Worm (Caenorhabditis elegans) whole organism, young adult: ENCODE data around the gene nlp-27.

ENCODE experiments used
- C06A6.2 ChIP-seq: fragments of 200-800 bp; sonication (Bioruptor generic); conservative IDR thresholded peaks from 2 replicates; pipeline ENCODE4 v1.3.6; 2022; ENCODE audit warnings: missing genetic modification characterization, missing compliant biosample characterization
- C17E4.6 ChIP-seq: fragments of 200-800 bp; sonication (Bioruptor generic); IDR thresholded peaks from 2 replicates; pipeline ENCODE4 v1.3.6; 2022; ENCODE audit warnings: missing genetic modification reagents, missing genetic modification characterization, missing compliant biosample characterization
- F33H1.4 ChIP-seq: fragments of 200-800 bp; sonication (Bioruptor generic); IDR thresholded peaks from 2 replicates; pipeline ENCODE4 v1.3.6; 2022; ENCODE audit warnings: missing genetic modification reagents, missing genetic modification characterization, missing compliant biosample characterization
- F52B5.7 ChIP-seq: sonication (generic microtip); optimal IDR thresholded peaks from 2 replicates; lab custom pipeline; 2016; ENCODE audit warnings: mild to moderate bottlenecking, missing genetic modification characterization, missing compliant biosample characterization
- F55B11.4 ChIP-seq: sonication (generic microtip); optimal IDR thresholded peaks from 2 replicates; lab custom pipeline; 2016; ENCODE audit warnings: missing compliant biosample characterization, missing genetic modification characterization, borderline replicate concordance; ENCODE audit not compliant: insufficient read depth
- K11D2.4 ChIP-seq: fragments of 200-800 bp; sonication (Bioruptor generic); IDR thresholded peaks from 2 replicates; pipeline ENCODE4 v1.3.6; 2022; ENCODE audit warnings: missing genetic modification reagents, missing genetic modification characterization, missing compliant biosample characterization
- T26A5.8 ChIP-seq: sonication (generic microtip); optimal IDR thresholded peaks from 2 replicates; lab custom pipeline; 2016; ENCODE audit warnings: missing genetic modification characterization, missing compliant biosample characterization
- Y53G8AR.9 ChIP-seq: fragments of 200-800 bp; sonication (Bioruptor generic); conservative IDR thresholded peaks from 2 replicates; pipeline ENCODE4 v1.3.6; 2022; ENCODE audit warnings: missing genetic modification reagents, missing genetic modification characterization, missing compliant biosample characterization
- Y56A3A.18 ChIP-seq: fragments of 200-800 bp; sonication (Bioruptor generic); IDR thresholded peaks from 2 replicates; pipeline ENCODE4 v1.3.6; 2022; ENCODE audit warnings: missing genetic modification reagents, missing genetic modification characterization, missing compliant biosample characterization
- Y79H2A.3 ChIP-seq: fragments of 200-800 bp; sonication (Bioruptor generic); conservative IDR thresholded peaks from 2 replicates; pipeline ENCODE4 v1.3.6; 2022; ENCODE audit warnings: missing genetic modification reagents, missing genetic modification characterization, missing compliant biosample characterization
- aptf-2 ChIP-seq: fragments of 200-800 bp; sonication (Bioruptor generic); conservative IDR thresholded peaks from 2 replicates; pipeline ENCODE4 v1.3.6; 2022; ENCODE audit warnings: missing genetic modification reagents, missing genetic modification characterization, missing compliant biosample characterization
- athp-1 ChIP-seq: sonication (generic microtip); optimal IDR thresholded peaks from 2 replicates; lab custom pipeline; 2017; ENCODE audit warnings: mild to moderate bottlenecking, missing genetic modification characterization, missing compliant biosample characterization
- cebp-2 ChIP-seq: fragments of 200-800 bp; sonication (Bioruptor generic); IDR thresholded peaks from 2 replicates; pipeline ENCODE4 v1.3.6; 2022; ENCODE audit warnings: missing genetic modification characterization, missing compliant biosample characterization
- ceh-100 ChIP-seq: fragments of 200-800 bp; sonication (Bioruptor generic); IDR thresholded peaks from 2 replicates; pipeline ENCODE4 v1.3.6; 2022; ENCODE audit warnings: missing genetic modification reagents, missing genetic modification characterization, missing compliant biosample characterization
- ceh-79 ChIP-seq: sonication (generic microtip); optimal IDR thresholded peaks from 2 replicates; lab custom pipeline; 2017; ENCODE audit warnings: mild to moderate bottlenecking, missing genetic modification characterization, missing compliant biosample characterization
- ceh-91 ChIP-seq: fragments of 200-800 bp; sonication (Bioruptor generic); IDR thresholded peaks from 2 replicates; pipeline ENCODE4 v1.3.6; 2022; ENCODE audit warnings: missing genetic modification reagents, missing genetic modification characterization, missing compliant biosample characterization
- efl-1 ChIP-seq: fragments of 150-350 bp; optimal IDR thresholded peaks from 2 replicates; lab custom pipeline; 2014; ENCODE audit warnings: missing biosample characterization, missing genetic modification reagents, missing genetic modification characterization
- egrh-3 ChIP-seq: fragments of 200-800 bp; sonication (Bioruptor generic); IDR thresholded peaks from 2 replicates; pipeline ENCODE4 v1.3.6; 2022; ENCODE audit warnings: missing genetic modification reagents, missing genetic modification characterization, missing compliant biosample characterization
- ekl-4 ChIP-seq: fragments of 200-800 bp; sonication (Bioruptor generic); IDR thresholded peaks from 2 replicates; pipeline ENCODE4 v1.3.6; 2022; ENCODE audit warnings: missing genetic modification reagents, missing genetic modification characterization, missing compliant biosample characterization
- gei-17 ChIP-seq: fragments of 200-800 bp; sonication (Bioruptor generic); optimal IDR thresholded peaks from 2 replicates; lab custom pipeline; 2018; ENCODE audit warnings: mild to moderate bottlenecking, missing genetic modification characterization, missing compliant biosample characterization
- him-1 ChIP-seq: sonication (generic microtip); optimal IDR thresholded peaks from 2 replicates; lab custom pipeline; 2016; ENCODE audit warnings: missing genotype, missing genetic modification reagents, missing genetic modification characterization, missing compliant biosample characterization
- hlh-26 ChIP-seq: fragments of 200-800 bp; sonication (Bioruptor generic); conservative IDR thresholded peaks from 2 replicates; pipeline ENCODE4 v1.3.6; 2022; ENCODE audit warnings: missing genetic modification reagents, missing genetic modification characterization, missing compliant biosample characterization
- hmg-1.2 ChIP-seq: fragments of 200-800 bp; sonication (Bioruptor generic); IDR thresholded peaks from 2 replicates; pipeline ENCODE4 v1.3.6; 2022; ENCODE audit warnings: missing genetic modification reagents, missing genetic modification characterization, missing compliant biosample characterization
- hmg-20 ChIP-seq: fragments of 200-800 bp; sonication (Bioruptor generic); IDR thresholded peaks from 2 replicates; pipeline ENCODE4 v1.3.6; 2022; ENCODE audit warnings: missing genetic modification reagents, missing genetic modification characterization, missing compliant biosample characterization
- hrde-1 ChIP-seq: sonication (generic microtip); optimal IDR thresholded peaks from 2 replicates; lab custom pipeline; 2016; ENCODE audit warnings: missing genetic modification characterization, mild to moderate bottlenecking, missing compliant biosample characterization, moderate library complexity, missing genotype, missing genetic modification reagents, borderline replicate concordance
- hsf-1 ChIP-seq: fragments of 200-800 bp; sonication (Bioruptor generic); IDR thresholded peaks from 2 replicates; pipeline ENCODE4 v1.3.6; 2022; ENCODE audit warnings: missing genetic modification reagents, missing genetic modification characterization, missing compliant biosample characterization
- lag-1 ChIP-seq: fragments of 200-800 bp; sonication (Bioruptor generic); IDR thresholded peaks from 2 replicates; pipeline ENCODE4 v1.3.6; 2022; ENCODE audit warnings: missing genetic modification reagents, missing genetic modification characterization, missing compliant biosample characterization
- lsy-27 ChIP-seq: sonication (generic microtip); optimal IDR thresholded peaks from 2 replicates; lab custom pipeline; 2017; ENCODE audit warnings: missing genetic modification characterization, mild to moderate bottlenecking, missing compliant biosample characterization, antibody characterized with exemption, missing genotype, borderline replicate concordance; ENCODE audit not compliant: insufficient read depth
- madf-10 ChIP-seq: sonication (generic microtip); optimal IDR thresholded peaks from 2 replicates; lab custom pipeline; 2016; ENCODE audit warnings: mild to moderate bottlenecking, missing genetic modification characterization, missing compliant biosample characterization
- madf-3 ChIP-seq: fragments of 200-800 bp; sonication (Bioruptor generic); IDR thresholded peaks from 2 replicates; pipeline ENCODE4 v1.3.6; 2022; ENCODE audit warnings: missing genetic modification reagents, missing genetic modification characterization, missing compliant biosample characterization
- madf-6 ChIP-seq: fragments of 200-800 bp; sonication (Bioruptor generic); IDR thresholded peaks from 2 replicates; pipeline ENCODE4 v1.3.6; 2022; ENCODE audit warnings: missing genetic modification reagents, missing genetic modification characterization, missing compliant biosample characterization
- madf-8 ChIP-seq: fragments of 200-800 bp; sonication (Bioruptor generic); conservative IDR thresholded peaks from 2 replicates; pipeline ENCODE4 v1.3.6; 2022; ENCODE audit warnings: missing genetic modification reagents, missing genetic modification characterization, missing compliant biosample characterization
- mcd-1 ChIP-seq: fragments of 200-800 bp; sonication (Bioruptor generic); IDR thresholded peaks from 2 replicates; pipeline ENCODE4 v1.3.6; 2022; ENCODE audit warnings: missing genetic modification reagents, missing genetic modification characterization, missing compliant biosample characterization
- mxl-1 ChIP-seq: sonication (generic microtip); optimal IDR thresholded peaks from 2 replicates; lab custom pipeline; 2016; ENCODE audit warnings: missing genetic modification characterization, missing compliant biosample characterization
- nfya-1 ChIP-seq: sonication (generic microtip); optimal IDR thresholded peaks from 2 replicates; lab custom pipeline; 2017; ENCODE audit warnings: antibody characterized with exemption, missing compliant biosample characterization, missing genetic modification characterization, borderline replicate concordance; ENCODE audit not compliant: insufficient read depth
- nfya-2 ChIP-seq: fragments of 200-800 bp; sonication (Bioruptor generic); IDR thresholded peaks from 2 replicates; pipeline ENCODE4 v1.3.6; 2022; ENCODE audit warnings: missing genetic modification reagents, missing genetic modification characterization, missing compliant biosample characterization
- nhr-90 ChIP-seq: sonication (generic microtip); optimal IDR thresholded peaks from 2 replicates; lab custom pipeline; 2016; ENCODE audit warnings: missing genotype, mild to moderate bottlenecking, missing genetic modification characterization, missing compliant biosample characterization
- sea-2 ChIP-seq: fragments of 200-800 bp; sonication (Bioruptor generic); IDR thresholded peaks from 2 replicates; pipeline ENCODE4 v1.3.6; 2022; ENCODE audit warnings: missing genetic modification characterization, missing compliant biosample characterization
- tlf-1 ChIP-seq: fragments of 200-800 bp; sonication (Bioruptor generic); optimal IDR thresholded peaks from 2 replicates; lab custom pipeline; 2018; ENCODE audit warnings: mild to moderate bottlenecking, missing genetic modification characterization, missing compliant biosample characterization
- xnd-1 ChIP-seq: sonication (generic microtip); optimal IDR thresholded peaks from 2 replicates; lab custom pipeline; 2016; ENCODE audit warnings: missing genotype, missing genetic modification reagents, missing genetic modification characterization, missing compliant biosample characterization
- zim-3 ChIP-seq: sonication (generic microtip); optimal IDR thresholded peaks from 2 replicates; lab custom pipeline; 2017; ENCODE audit warnings: mild to moderate bottlenecking, missing genetic modification characterization, moderate library complexity, missing compliant biosample characterization
- ztf-26 ChIP-seq: sonication (generic microtip); optimal IDR thresholded peaks from 2 replicates; lab custom pipeline; 2017; ENCODE audit warnings: missing genetic modification characterization, missing compliant biosample characterization
- ztf-28 ChIP-seq: fragments of 200-800 bp; sonication (Bioruptor generic); IDR thresholded peaks from 2 replicates; pipeline ENCODE4 v1.3.6; 2022; ENCODE audit warnings: missing genetic modification reagents, missing genetic modification characterization, missing compliant biosample characterization

The nlp-27 gene

DNA sequence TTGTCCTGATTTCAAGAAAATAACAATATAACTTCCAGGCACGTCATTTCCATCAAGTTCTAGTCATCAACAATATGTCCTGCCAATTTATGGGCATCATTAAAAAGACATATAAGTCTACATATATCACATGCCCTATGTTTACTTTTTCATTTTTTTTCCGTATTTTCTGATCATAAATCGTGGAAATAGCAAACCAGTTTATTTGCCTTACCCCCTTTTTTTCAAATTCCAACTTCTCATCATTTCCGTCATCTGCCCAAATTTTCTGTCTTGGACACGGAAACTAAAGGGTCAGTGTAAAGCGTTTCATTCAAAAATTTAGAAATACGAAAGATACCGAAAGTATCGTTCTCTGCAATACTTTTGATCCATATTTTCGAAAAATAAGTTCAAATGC lies 3.2 kb downstream of the nlp-27 start:
- TF ChIP-seq Y53G8AR.9 (GFP tag; lab: Robert Waterston, UW), result no peak
- no peak for TF ChIP-seq efl-1
- TF ChIP-seq tlf-1 (GFP tag; lab: Kevin White, UChicago), result no peak
- no peak for TF ChIP-seq mcd-1
- TF ChIP-seq zim-3, result no peak
- no peak for TF ChIP-seq K11D2.4
- no peak for TF ChIP-seq ztf-28 (GFP tag; lab: Robert Waterston, UW)
- TF ChIP-seq mxl-1 (tag; lab: Kevin White, UChicago), result no peak
- TF ChIP-seq Y56A3A.18 (GFP tag; lab: Robert Waterston, UW), result no peak
- TF ChIP-seq ceh-79 (tag; lab: Kevin White, UChicago), result no peak
- no peak for TF ChIP-seq cebp-2 (GFP tag; lab: Robert Waterston, UW)
- TF ChIP-seq ekl-4 (GFP tag; lab: Robert Waterston, UW), result no peak

DNA sequence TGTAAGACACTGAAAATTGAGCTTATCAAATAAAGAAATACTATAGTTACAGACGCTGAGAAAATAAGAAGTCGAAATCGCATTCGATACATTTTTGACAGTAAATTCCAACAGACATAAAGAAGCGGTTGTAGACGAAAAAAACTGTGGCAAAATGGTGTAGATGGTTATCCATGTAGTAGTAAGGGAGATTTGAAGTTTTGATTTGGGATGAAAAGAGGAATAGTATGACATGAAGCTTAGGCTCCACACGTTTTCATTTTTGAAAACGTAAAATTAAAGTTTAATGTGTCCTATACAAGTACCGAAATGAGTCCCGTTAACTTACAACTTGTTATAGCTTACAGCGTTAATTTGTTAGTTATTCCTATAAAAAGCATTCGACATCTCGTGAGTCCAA lies 4.9 kb downstream of the nlp-27 start, which contains the start of gene K09D9.9:
Gene K09D9.9 (minus strand): TSS at position 101 of the 400 bp plus-strand sequence.
- TF ChIP-seq F52B5.7 (tag; lab: Kevin White, UChicago), result no peak

ce11 chrV:3995838-3996237 lies 6.7 kb downstream of the nlp-27 start, which contains the start of gene srx-62:
TSS of gene srx-62 (minus strand) at chrV:3995938.
- TF ChIP-seq nfya-1 (tag; lab: Kevin White, UChicago) (no peak), Y79H2A.3 (no peak), T26A5.8 (no peak), hlh-26 (GFP tag; lab: Robert Waterston, UW) (no peak), ztf-26 (no peak), ceh-100 (GFP tag; lab: Robert Waterston, UW) (no peak), madf-6 (GFP tag; lab: Robert Waterston, UW) (no peak), F55B11.4 (tag; lab: Kevin White, UChicago) (no peak), him-1 (no peak), madf-3 (GFP tag; lab: Robert Waterston, UW) (no peak), lag-1 (GFP tag; lab: Robert Waterston, UW) (no peak), athp-1 (tag; lab: Kevin White, UChicago) (no peak)

DNA sequence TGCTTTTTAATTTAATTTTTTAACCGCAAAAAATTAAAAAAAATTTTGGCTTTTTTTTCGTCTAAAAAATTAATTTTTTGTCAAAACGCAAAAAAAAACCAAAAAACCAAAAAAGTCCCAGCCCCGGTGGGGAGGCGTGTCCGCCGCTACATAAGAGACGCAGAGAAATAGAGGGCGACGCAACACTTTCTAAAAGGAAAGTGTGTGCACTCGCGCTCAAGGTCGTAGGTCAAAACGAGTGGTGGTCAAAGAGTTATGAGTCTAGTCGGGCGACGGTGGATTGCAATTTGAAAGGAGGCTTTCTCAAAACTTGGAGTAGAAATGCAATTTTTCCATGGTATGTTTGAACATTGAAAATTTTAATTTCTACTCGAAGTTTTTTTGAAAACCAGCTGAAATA lies 15.4 kb downstream of the nlp-27 start:
- peak; percentile 77 for TF ChIP-seq hmg-1.2 (GFP tag; lab: Robert Waterston, UW)
- no peak for TF ChIP-seq hrde-1 (tag; lab: Kevin White, UChicago)
- TF ChIP-seq egrh-3 (GFP tag; lab: Robert Waterston, UW), result no peak
- TF ChIP-seq gei-17 (GFP tag; lab: Kevin White, UChicago), result no peak
- no peak for TF ChIP-seq Y79H2A.3
- no peak for TF ChIP-seq nfya-2 (GFP tag; lab: Robert Waterston, UW)
- no peak for TF ChIP-seq madf-3 (GFP tag; lab: Robert Waterston, UW)
- no peak for TF ChIP-seq lsy-27
- peak; percentile 96 for TF ChIP-seq madf-6 (GFP tag; lab: Robert Waterston, UW)
- no peak for TF ChIP-seq madf-10
- no peak for TF ChIP-seq C06A6.2 (GFP tag; lab: Robert Waterston, UW)
- TF ChIP-seq efl-1, result peak; percentile 88
- TF ChIP-seq aptf-2 (GFP tag; lab: Robert Waterston, UW), result 0 out of 2 replicates have a peak, but pooled peaks have one; percentile 35
- peak; percentile 58; the same call in 1 of the 2 replicates for TF ChIP-seq hsf-1 (GFP tag; lab: Robert Waterston, UW)
- TF ChIP-seq athp-1 (tag; lab: Kevin White, UChicago), result no peak
- TF ChIP-seq sea-2 (GFP tag; lab: Robert Waterston, UW), result no peak
- no peak for TF ChIP-seq C17E4.6 (GFP tag; lab: Robert Waterston, UW)
- 0 out of 2 replicates have a peak, but pooled peaks have one; percentile 17 for TF ChIP-seq ceh-91 (GFP tag; lab: Robert Waterston, UW)
- no peak for TF ChIP-seq nhr-90 (tag; lab: Kevin White, UChicago)
- peak; percentile 90 for TF ChIP-seq xnd-1 (tag; lab: Kevin White, UChicago)
- TF ChIP-seq ceh-100 (GFP tag; lab: Robert Waterston, UW), result 0 out of 2 replicates have a peak, but pooled peaks have one; percentile 10
- no peak for TF ChIP-seq hmg-20
- no peak for TF ChIP-seq lag-1 (GFP tag; lab: Robert Waterston, UW)
- TF ChIP-seq F33H1.4 (GFP tag; lab: Robert Waterston, UW), result peak; percentile 30; the same call in 1 of the 2 replicates
- TF ChIP-seq hlh-26 (GFP tag; lab: Robert Waterston, UW), result no peak
- peak; percentile 93 for TF ChIP-seq madf-8 (GFP tag; lab: Robert Waterston, UW)
